Worm (Caenorhabditis elegans) whole organism, young adult: ENCODE measurements around the gene fbxa-197.

Experiments used
- B0035.1 ChIP-seq: sonication (generic microtip); optimal IDR thresholded peaks from 2 replicates; lab custom pipeline; 2016; ENCODE audit warnings: missing genetic modification characterization, mild to moderate bottlenecking, missing compliant biosample characterization, missing genotype, missing genetic modification reagents
- F10E7.11 ChIP-seq: sonication (generic microtip); optimal IDR thresholded peaks from 2 replicates; lab custom pipeline; 2017; ENCODE audit warnings: mild to moderate bottlenecking, missing genetic modification characterization, moderate library complexity, missing compliant biosample characterization
- F49E8.2 ChIP-seq: sonication (generic microtip); optimal IDR thresholded peaks from 3 replicates; lab custom pipeline; 2017; ENCODE audit warnings: missing genetic modification characterization, mild to moderate bottlenecking, missing compliant biosample characterization, antibody characterized with exemption, moderate library complexity; ENCODE audit not compliant: insufficient read depth
- F57C9.4 ChIP-seq: sonication (generic microtip); optimal IDR thresholded peaks from 2 replicates; lab custom pipeline; 2017; ENCODE audit warnings: mild to moderate bottlenecking, missing genetic modification characterization, missing compliant biosample characterization
- T07F8.4 ChIP-seq: sonication (generic microtip); optimal IDR thresholded peaks from 2 replicates; lab custom pipeline; 2016; ENCODE audit warnings: mild to moderate bottlenecking, missing genetic modification characterization, moderate library complexity, missing compliant biosample characterization
- aptf-3 ChIP-seq: fragments of 200-800 bp; sonication (Bioruptor generic); IDR thresholded peaks from 2 replicates; pipeline ENCODE4 v1.3.6; 2022; ENCODE audit warnings: missing genetic modification characterization, missing compliant biosample characterization
- athp-1 ChIP-seq: sonication (generic microtip); optimal IDR thresholded peaks from 2 replicates; lab custom pipeline; 2017; ENCODE audit warnings: mild to moderate bottlenecking, missing genetic modification characterization, missing compliant biosample characterization
- attf-5 ChIP-seq: fragments of 200-800 bp; sonication (Bioruptor generic); optimal IDR thresholded peaks from 2 replicates; lab custom pipeline; 2018; ENCODE audit warnings: mild to moderate bottlenecking, missing genetic modification characterization, missing compliant biosample characterization
- attf-6 ChIP-seq: fragments of 200-800 bp; sonication (Bioruptor generic); IDR thresholded peaks from 2 replicates; pipeline ENCODE4 v1.3.6; 2022; ENCODE audit warnings: missing genetic modification reagents, missing genetic modification characterization, missing compliant biosample characterization
- bed-1 ChIP-seq: fragments of 200-800 bp; sonication (Bioruptor generic); IDR thresholded peaks from 2 replicates; pipeline ENCODE4 v1.3.6; 2022; ENCODE audit warnings: missing genetic modification reagents, missing genetic modification characterization, missing compliant biosample characterization
- bed-2 ChIP-seq: fragments of 200-800 bp; sonication (Bioruptor generic); IDR thresholded peaks from 2 replicates; pipeline ENCODE4 v1.3.6; 2022; ENCODE audit warnings: missing genetic modification reagents, missing genetic modification characterization, missing compliant biosample characterization
- ceh-40 ChIP-seq: fragments of 200-800 bp; sonication (Bioruptor generic); IDR thresholded peaks from 2 replicates; pipeline ENCODE4 v1.3.6; 2022; ENCODE audit warnings: missing genetic modification characterization, missing compliant biosample characterization
- ceh-58 ChIP-seq: fragments of 200-800 bp; sonication (Bioruptor generic); IDR thresholded peaks from 2 replicates; pipeline ENCODE4 v1.3.6; 2022; ENCODE audit warnings: missing genetic modification characterization, missing compliant biosample characterization
- chd-7 ChIP-seq: sonication (generic microtip); optimal IDR thresholded peaks from 2 replicates; lab custom pipeline; 2016; ENCODE audit warnings: mild to moderate bottlenecking, missing genetic modification characterization, moderate library complexity, missing compliant biosample characterization
- dox-1 ChIP-seq: fragments of 200-800 bp; sonication (Bioruptor generic); IDR thresholded peaks from 2 replicates; pipeline ENCODE4 v1.3.6; 2022; ENCODE audit warnings: missing genetic modification reagents, missing genetic modification characterization, missing compliant biosample characterization
- dpl-1 ChIP-seq: fragments of 150-350 bp; optimal IDR thresholded peaks from 2 replicates; lab custom pipeline; 2014; ENCODE audit warnings: missing biosample characterization, missing genetic modification reagents, missing genetic modification characterization
- efl-1 ChIP-seq: fragments of 150-350 bp; optimal IDR thresholded peaks from 2 replicates; lab custom pipeline; 2014; ENCODE audit warnings: missing biosample characterization, missing genetic modification reagents, missing genetic modification characterization
- ets-4 ChIP-seq: fragments of 200-800 bp; sonication (Bioruptor generic); optimal IDR thresholded peaks from 2 replicates; lab custom pipeline; 2018; ENCODE audit warnings: mild to moderate bottlenecking, missing genetic modification characterization, missing compliant biosample characterization
- him-1 ChIP-seq: sonication (generic microtip); optimal IDR thresholded peaks from 2 replicates; lab custom pipeline; 2016; ENCODE audit warnings: missing genotype, missing genetic modification reagents, missing genetic modification characterization, missing compliant biosample characterization
- hmg-1.2 ChIP-seq: fragments of 200-800 bp; sonication (Bioruptor generic); IDR thresholded peaks from 2 replicates; pipeline ENCODE4 v1.3.6; 2022; ENCODE audit warnings: missing genetic modification reagents, missing genetic modification characterization, missing compliant biosample characterization
- lag-1 ChIP-seq: fragments of 200-800 bp; sonication (Bioruptor generic); IDR thresholded peaks from 2 replicates; pipeline ENCODE4 v1.3.6; 2022; ENCODE audit warnings: missing genetic modification reagents, missing genetic modification characterization, missing compliant biosample characterization
- let-607 ChIP-seq, 2 experiments: fragments of 200-800 bp in 1 of 2; sonication (Bioruptor generic) in 1 of 2; sonication (generic microtip) in 1 of 2; optimal IDR thresholded peaks; 2 replicates each; lab custom pipeline; 2016 to 2018; ENCODE audit warnings: mild to moderate bottlenecking in 2 of 2, missing compliant biosample characterization in 2 of 2, missing genetic modification characterization in 2 of 2, moderate library complexity in 2 of 2, missing genotype in 1 of 2
- lin-26 ChIP-seq: fragments of 200-800 bp; sonication (Bioruptor generic); IDR thresholded peaks from 2 replicates; pipeline ENCODE4 v1.3.6; 2022; ENCODE audit warnings: missing genetic modification reagents, missing genetic modification characterization, missing compliant biosample characterization
- lin-40 ChIP-seq: sonication (generic microtip); optimal IDR thresholded peaks from 2 replicates; lab custom pipeline; 2016; ENCODE audit warnings: missing genetic modification characterization, mild to moderate bottlenecking, missing compliant biosample characterization, missing genotype, missing genetic modification reagents
- lsl-1 ChIP-seq: fragments of 200-800 bp; sonication (Bioruptor generic); optimal IDR thresholded peaks from 2 replicates; lab custom pipeline; 2018; ENCODE audit warnings: mild to moderate bottlenecking, missing genetic modification characterization, moderate library complexity, missing compliant biosample characterization
- lsy-27 ChIP-seq: sonication (generic microtip); optimal IDR thresholded peaks from 2 replicates; lab custom pipeline; 2017; ENCODE audit warnings: missing genetic modification characterization, mild to moderate bottlenecking, missing compliant biosample characterization, antibody characterized with exemption, missing genotype, borderline replicate concordance; ENCODE audit not compliant: insufficient read depth
- madf-3 ChIP-seq: fragments of 200-800 bp; sonication (Bioruptor generic); IDR thresholded peaks from 2 replicates; pipeline ENCODE4 v1.3.6; 2022; ENCODE audit warnings: missing genetic modification reagents, missing genetic modification characterization, missing compliant biosample characterization
- nhr-90 ChIP-seq: sonication (generic microtip); optimal IDR thresholded peaks from 2 replicates; lab custom pipeline; 2016; ENCODE audit warnings: missing genotype, mild to moderate bottlenecking, missing genetic modification characterization, missing compliant biosample characterization
- rpc-1 ChIP-seq, 2 experiments: fragments of 150-350 bp in 1 of 2; sonication (generic microtip) in 1 of 2; optimal IDR thresholded peaks; 2 replicates each; lab custom pipeline; 2014 to 2018; ENCODE audit warnings: missing biosample characterization in 1 of 2, missing genetic modification characterization in 1 of 2, missing genetic modification reagents in 1 of 2, missing genotype in 1 of 2
- snpc-1.1 ChIP-seq: sonication (generic microtip); optimal IDR thresholded peaks from 2 replicates; lab custom pipeline; 2017; ENCODE audit warnings: missing genetic modification characterization, mild to moderate bottlenecking, missing compliant biosample characterization, antibody characterized with exemption, moderate library complexity, missing genotype, missing genetic modification reagents; ENCODE audit not compliant: insufficient read depth
- zfh-2 ChIP-seq: fragments of 200-800 bp; sonication (Bioruptor generic); conservative IDR thresholded peaks from 2 replicates; pipeline ENCODE4 v1.3.6; 2022; ENCODE audit warnings: missing genetic modification reagents, missing genetic modification characterization, missing compliant biosample characterization
- ztf-18 ChIP-seq: sonication (generic microtip); optimal IDR thresholded peaks from 2 replicates; lab custom pipeline; 2016; ENCODE audit warnings: missing genotype, mild to moderate bottlenecking, missing genetic modification characterization, missing compliant biosample characterization
- ztf-26 ChIP-seq: sonication (generic microtip); optimal IDR thresholded peaks from 2 replicates; lab custom pipeline; 2017; ENCODE audit warnings: missing genetic modification characterization, missing compliant biosample characterization
- ztf-28 ChIP-seq: fragments of 200-800 bp; sonication (Bioruptor generic); IDR thresholded peaks from 2 replicates; pipeline ENCODE4 v1.3.6; 2022; ENCODE audit warnings: missing genetic modification reagents, missing genetic modification characterization, missing compliant biosample characterization

The fbxa-197 gene

DNA sequence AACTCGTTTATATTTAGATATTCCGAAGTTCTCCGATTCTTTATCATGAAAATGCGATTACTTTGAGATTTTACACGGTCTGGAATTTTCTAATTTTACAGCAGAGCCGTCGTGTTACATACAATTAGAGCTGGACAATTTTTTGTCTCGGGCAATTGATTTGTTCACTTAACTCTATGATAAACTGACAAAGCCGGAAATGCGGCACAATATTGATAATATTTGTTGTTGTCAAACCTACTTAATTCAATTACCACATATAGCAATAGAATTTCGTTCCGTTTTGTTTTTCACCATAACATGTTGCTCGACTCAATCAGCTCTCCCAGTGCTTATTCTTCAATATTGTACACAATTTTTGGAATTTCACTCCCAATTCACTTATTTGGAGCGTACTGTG lies 4.4 kb upstream of the fbxa-197 start, which contains the start of gene srh-299:
TSS of gene srh-299 (plus strand) at position 301 of the 400 bp plus-strand sequence.
- TF ChIP-seq F57C9.4 (no peak), lag-1 (GFP tag; lab: Robert Waterston, UW) (no peak), snpc-1.1 (tag; lab: Kevin White, UChicago) (no peak), lin-40 (tag; lab: Kevin White, UChicago) (no peak), hmg-1.2 (GFP tag; lab: Robert Waterston, UW) (no peak), madf-3 (GFP tag; lab: Robert Waterston, UW) (no peak), dox-1 (GFP tag; lab: Robert Waterston, UW) (no peak), ztf-18 (no peak), lin-26 (GFP tag; lab: Robert Waterston, UW) (no peak), aptf-3 (no peak), ceh-58 (GFP tag; lab: Robert Waterston, UW) (no peak), ztf-26 (tag; lab: Kevin White, UChicago) (no peak)

DNA sequence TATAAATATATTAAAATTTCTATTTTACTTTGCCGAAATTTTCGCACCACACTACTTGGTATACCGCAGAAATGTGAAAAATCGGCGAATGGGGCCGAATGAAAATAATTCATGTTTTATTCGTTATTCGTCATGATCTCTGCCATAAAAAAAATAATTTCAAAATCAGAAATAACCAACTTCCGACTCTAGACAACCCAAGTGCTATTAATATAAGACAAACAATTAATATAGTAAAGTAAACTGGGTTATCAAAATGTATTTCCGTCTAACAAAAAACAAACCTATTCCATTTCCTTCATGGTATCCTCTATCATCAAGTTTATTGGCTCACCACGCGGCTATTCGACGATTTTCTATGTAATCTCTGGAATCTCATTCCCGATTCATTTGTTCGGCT lies 1.6 kb upstream of the fbxa-197 start, which contains the start of gene srh-293:
TSS of gene srh-293 (plus strand) at position 301 of the 400 bp plus-strand sequence.
- no peak for TF ChIP-seq let-607 (tag; optimal IDR thresholded peaks at IDR 0.05; lab: Kevin White, UChicago)
- no peak for TF ChIP-seq attf-6 (GFP tag; lab: Robert Waterston, UW)
- TF ChIP-seq B0035.1, result no peak
- no peak for TF ChIP-seq rpc-1 (optimal IDR thresholded peaks at IDR 0.05; lab: Kevin White, UChicago)
- no peak for TF ChIP-seq rpc-1 (tag; optimal IDR thresholded peaks at IDR 0.05; lab: Kevin White, UChicago)
- no peak for TF ChIP-seq bed-1 (GFP tag; lab: Robert Waterston, UW)
- TF ChIP-seq dpl-1 (GFP tag; lab: Kevin White, UChicago), result no peak
- TF ChIP-seq F49E8.2, result no peak
- TF ChIP-seq lsy-27 (tag; lab: Kevin White, UChicago), result no peak
- TF ChIP-seq lsl-1 (GFP tag; lab: Kevin White, UChicago), result no peak
- no peak for TF ChIP-seq madf-3 (GFP tag; lab: Robert Waterston, UW)
- no peak for TF ChIP-seq attf-5 (GFP tag; lab: Kevin White, UChicago)
- TF ChIP-seq zfh-2 (GFP tag; lab: Robert Waterston, UW), result no peak
- no peak for TF ChIP-seq him-1 (tag; lab: Kevin White, UChicago)
- TF ChIP-seq ztf-26 (tag; lab: Kevin White, UChicago), result no peak
- no peak for TF ChIP-seq F10E7.11 (tag; lab: Kevin White, UChicago)
- TF ChIP-seq bed-2, result no peak

ce11 chrV:15870356-15870755 lies 2.9 kb downstream of the fbxa-197 start, which contains the start of gene str-57:
Gene str-57, plus strand, starts transcription at chrV:15870656.
- TF ChIP-seq ets-4 (GFP tag; lab: Kevin White, UChicago), result no peak
- TF ChIP-seq snpc-1.1 (tag; lab: Kevin White, UChicago), result no peak
- no peak for TF ChIP-seq nhr-90 (tag; lab: Kevin White, UChicago)
- TF ChIP-seq ztf-28 (GFP tag; lab: Robert Waterston, UW), result no peak

DNA sequence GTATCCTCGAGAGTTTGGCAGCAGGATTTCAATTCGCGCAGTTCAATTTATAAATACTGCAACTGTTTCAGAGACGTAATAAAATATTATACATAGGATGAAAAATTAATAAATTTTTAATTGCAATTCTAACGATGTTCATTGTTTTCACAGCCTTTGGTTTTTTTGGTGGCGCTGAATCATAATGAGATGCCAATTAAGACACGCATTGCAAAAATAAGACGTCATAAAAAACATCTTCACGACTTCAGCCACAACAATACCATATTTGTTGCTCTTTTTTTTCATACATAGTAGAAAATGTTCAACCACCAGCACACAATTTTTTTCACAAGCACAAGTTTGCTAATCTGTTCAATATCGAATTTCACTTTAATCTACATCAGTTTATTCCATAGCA lies 4.8 kb downstream of the fbxa-197 start, which contains the start of gene str-56:
TSS of gene str-56 (plus strand) at position 301 of the 400 bp plus-strand sequence.
- no peak for TF ChIP-seq T07F8.4 (tag; lab: Kevin White, UChicago)
- no peak for TF ChIP-seq ceh-40 (GFP tag; lab: Robert Waterston, UW)
- TF ChIP-seq athp-1 (tag; lab: Kevin White, UChicago), result no peak
- TF ChIP-seq efl-1 (GFP tag; lab: Kevin White, UChicago), result no peak
- TF ChIP-seq lsl-1 (GFP tag; lab: Kevin White, UChicago), result no peak
- TF ChIP-seq chd-7, result no peak
